Fruit fly (Drosophila melanogaster): ENCODE results near the gene CG8188.

CG8188 gene

DNA sequence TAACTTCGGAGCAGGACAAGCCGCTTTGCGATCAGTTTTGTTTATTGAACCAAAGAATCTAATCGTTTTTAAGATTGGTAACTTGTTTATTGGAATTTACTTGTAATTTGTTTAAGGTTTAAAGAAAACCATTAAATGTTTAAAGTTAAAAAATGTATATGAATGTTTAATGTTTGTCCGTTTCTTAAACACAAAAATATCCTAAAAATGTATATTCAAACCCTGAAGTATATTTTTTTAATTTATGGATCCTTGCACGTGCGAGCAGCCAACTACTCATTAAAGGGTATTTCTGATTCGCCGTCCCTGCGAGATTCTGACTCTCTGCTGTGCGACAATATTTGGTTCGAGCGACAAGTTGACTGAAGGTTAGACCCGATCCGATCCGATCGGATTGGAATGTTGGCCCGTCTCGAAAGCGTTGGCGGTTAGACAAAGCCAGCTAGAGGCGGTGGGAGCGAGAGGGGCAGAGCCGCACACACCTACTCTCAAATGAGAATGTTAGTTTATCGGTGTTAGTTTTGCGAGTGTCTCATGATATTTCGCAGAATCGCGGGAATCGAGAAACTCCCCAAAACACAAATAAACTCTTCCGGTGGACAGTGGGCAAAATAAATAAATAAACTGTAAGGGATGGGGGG lies 3.8 kb downstream of the CG8188 start (continued):
- TF ChIP-seq crp (GFP tag; optimal IDR thresholded peaks at IDR 0.05), result peak in 1 of 2 experiments; percentile 35
- TF ChIP-seq esg (GFP tag; conservative IDR thresholded peaks at IDR 0.05), result peak; percentile 78
- peak; percentile 58 for TF ChIP-seq Spps (tag; optimal IDR thresholded peaks at IDR 0.05)
- TF ChIP-seq lbe (GFP tag; optimal IDR thresholded peaks at IDR 0.05), result peak; percentile 55
- TF ChIP-seq CG8281 (tag; optimal IDR thresholded peaks at IDR 0.05), result peak; percentile 67
- peak; percentile 85 for TF ChIP-seq CG10267 (tag; optimal IDR thresholded peaks at IDR 0.05)
- TF ChIP-seq h (optimal IDR thresholded peaks at IDR 0.05), result no peak
- TF ChIP-seq CG9437 (GFP tag; optimal IDR thresholded peaks at IDR 0.05), result peak; percentile 87
- TF ChIP-seq klu (GFP tag; IDR thresholded peaks at IDR 0.05), result peak; percentile 59; the same call in 1 of the 2 replicates
- no peak for TF ChIP-seq CG6175 (GFP tag; IDR thresholded peaks at IDR 0.05)
- TF ChIP-seq p53 (GFP tag; optimal IDR thresholded peaks at IDR 0.05), result peak; percentile 37
- peak; percentile 91 for TF ChIP-seq grau (tag; optimal IDR thresholded peaks at IDR 0.05)
- TF ChIP-seq vvl (GFP tag; IDR thresholded peaks at IDR 0.05), result peak; percentile 69; the same call in 1 of the 2 replicates
- no peak for TF ChIP-seq prd (optimal IDR thresholded peaks at IDR 0.05)
- TF ChIP-seq prd (GFP tag; IDR thresholded peaks at IDR 0.05), result peak; percentile 77
- no peak for TF ChIP-seq Dip2 (GFP tag; IDR thresholded peaks at IDR 0.05)
- peak; percentile 79; the same call in 2 of the 3 replicates for TF ChIP-seq CG11456 (GFP tag; IDR thresholded peaks at IDR 0.05)
- TF ChIP-seq CG9215 (GFP tag; IDR thresholded peaks at IDR 0.05), result peak; percentile 76
- TF ChIP-seq grn (GFP tag; optimal IDR thresholded peaks at IDR 0.05), result peak; percentile 59
- peak; percentile 69 for TF ChIP-seq gsb (GFP tag; IDR thresholded peaks at IDR 0.05)
- TF ChIP-seq bab2 (GFP tag; optimal IDR thresholded peaks at IDR 0.05), result peak; percentile 79
- TF ChIP-seq gt (GFP tag; IDR thresholded peaks at IDR 0.05), result 0 out of 2 replicates have a peak, but pooled peaks have one; percentile 23
- no peak for TF ChIP-seq CG7963 (GFP tag; IDR thresholded peaks at IDR 0.05; ENCODE audit: partially characterized antibody)
- TF ChIP-seq ken (GFP tag; IDR thresholded peaks at IDR 0.05), result no peak
- no peak for TF ChIP-seq unc-4 (GFP tag; IDR thresholded peaks at IDR 0.05; ENCODE audit: partially characterized antibody)
- peak; percentile 75 for TF ChIP-seq Mes4 (GFP tag; optimal IDR thresholded peaks at IDR 0.05)
- TF ChIP-seq Lpt (GFP tag; optimal IDR thresholded peaks at IDR 0.05), result no peak
- TF ChIP-seq odd (GFP tag; optimal IDR thresholded peaks at IDR 0.05), result peak; percentile 87
- TF ChIP-seq jigr1 (GFP tag; IDR thresholded peaks at IDR 0.05), result 0 out of 3 replicates have a peak, but pooled peaks have one; percentile 19
- peak in 1 of 2 experiments; percentile 49 for TF ChIP-seq insv (GFP tag; optimal IDR thresholded peaks at IDR 0.05)
- TF ChIP-seq fd3F (GFP tag; optimal IDR thresholded peaks at IDR 0.05), result peak; percentile 78
- TF ChIP-seq Dad (GFP tag; optimal IDR thresholded peaks at IDR 0.05), result peak; percentile 77
- TF ChIP-seq CG12659 (GFP tag; optimal IDR thresholded peaks at IDR 0.05), result peak; percentile 93
- peak; percentile 64 for TF ChIP-seq Bdp1 (GFP tag; optimal IDR thresholded peaks at IDR 0.05)
- peak; percentile 79 for TF ChIP-seq ftz-f1 (GFP tag; optimal IDR thresholded peaks at IDR 0.05)
- TF ChIP-seq CG31441 (GFP tag; IDR thresholded peaks at IDR 0.05), result peak; percentile 86
- TF ChIP-seq CG14014 (GFP tag; IDR thresholded peaks at IDR 0.05), result peak; percentile 83
- TF ChIP-seq CG7839 (tag; optimal IDR thresholded peaks at IDR 0.05), result peak; percentile 93
- TF ChIP-seq peb (GFP tag; IDR thresholded peaks at IDR 0.05), result peak; percentile 7; the same call in 1 of the 2 replicates
- TF ChIP-seq CG1792 (GFP tag; optimal IDR thresholded peaks at IDR 0.05), result peak; percentile 50
- TF ChIP-seq lab (GFP tag; optimal IDR thresholded peaks at IDR 0.05), result peak; percentile 85
- peak; percentile 62; the same call in 1 of the 2 replicates for TF ChIP-seq CG31224 (GFP tag; IDR thresholded peaks at IDR 0.05)
- peak; percentile 86; the same call in 2 of the 3 replicates for TF ChIP-seq Dbx (GFP tag; IDR thresholded peaks at IDR 0.05)
- no peak for TF ChIP-seq ato (GFP tag; IDR thresholded peaks at IDR 0.05; ENCODE audit: partially characterized antibody)
- peak; percentile 83 for TF ChIP-seq CG8388 (GFP tag; optimal IDR thresholded peaks at IDR 0.05)
- TF ChIP-seq CG17802 (tag; optimal IDR thresholded peaks at IDR 0.05), result no peak
- TF ChIP-seq E2f1 (GFP tag; IDR thresholded peaks at IDR 0.05), result peak; percentile 73
- peak; percentile 80 for TF ChIP-seq chn (GFP tag; optimal IDR thresholded peaks at IDR 0.05)
- TF ChIP-seq CG8478 (optimal IDR thresholded peaks at IDR 0.05), result no peak
- peak; percentile 83 for TF ChIP-seq CG12744 (GFP tag; optimal IDR thresholded peaks at IDR 0.05)
- peak; percentile 4 for TF ChIP-seq CG31388 (GFP tag; optimal IDR thresholded peaks at IDR 0.05)
